Worm (Caenorhabditis elegans) whole organism, L2 larva: ENCODE data around the gene ZK1127.13.

ENCODE experiments used
- C34F6.9 ChIP-seq: fragments of 150-350 bp; optimal IDR thresholded peaks from 2 replicates; lab custom pipeline; 2014; ENCODE audit warnings: missing biosample characterization, missing genetic modification characterization
- F13H6.1 ChIP-seq: sonication (generic microtip); optimal IDR thresholded peaks from 2 replicates; lab custom pipeline; 2016; ENCODE audit warnings: missing genetic modification characterization, missing compliant biosample characterization
- R02D3.7 ChIP-seq: fragments of 150-350 bp; optimal IDR thresholded peaks from 2 replicates; lab custom pipeline; 2014; ENCODE audit warnings: missing biosample characterization, missing genetic modification characterization
- ZK546.5 ChIP-seq: sonication (generic microtip); optimal IDR thresholded peaks from 2 replicates; lab custom pipeline; 2017; ENCODE audit warnings: missing biosample characterization, missing genetic modification characterization
- alr-1 ChIP-seq: fragments of 150-350 bp; optimal IDR thresholded peaks from 2 replicates; lab custom pipeline; 2014; ENCODE audit warnings: missing biosample characterization, missing genetic modification characterization
- blmp-1 ChIP-seq: sonication (generic microtip); optimal IDR thresholded peaks from 2 replicates; lab custom pipeline; 2017; ENCODE audit warnings: missing genetic modification characterization, mild to moderate bottlenecking, missing compliant biosample characterization, antibody characterized with exemption, moderate library complexity; ENCODE audit not compliant: insufficient read depth
- ceh-16 ChIP-seq: fragments of 150-350 bp; optimal IDR thresholded peaks from 2 replicates; lab custom pipeline; 2014; ENCODE audit warnings: missing biosample characterization, missing genetic modification characterization
- ceh-82 ChIP-seq: fragments of 150-350 bp; optimal IDR thresholded peaks from 2 replicates; lab custom pipeline; 2014; ENCODE audit warnings: missing biosample characterization, missing genetic modification characterization
- crh-2 ChIP-seq: sonication (generic microtip); optimal IDR thresholded peaks from 2 replicates; lab custom pipeline; 2017; ENCODE audit warnings: missing biosample characterization, missing genetic modification characterization
- egl-27 ChIP-seq: sonication (generic microtip); optimal IDR thresholded peaks from 3 replicates; lab custom pipeline; 2017; ENCODE audit warnings: missing biosample characterization, missing genetic modification reagents, missing genetic modification characterization
- elt-1 ChIP-seq: fragments of 150-350 bp; optimal IDR thresholded peaks from 2 replicates; lab custom pipeline; 2014; ENCODE audit warnings: missing biosample characterization, missing genetic modification characterization
- elt-3 ChIP-seq: sonication (generic microtip); optimal IDR thresholded peaks from 2 replicates; lab custom pipeline; 2017; ENCODE audit warnings: missing biosample characterization, missing genetic modification characterization
- fos-1 ChIP-seq: fragments of 150-350 bp; optimal IDR thresholded peaks from 2 replicates; lab custom pipeline; 2014; ENCODE audit warnings: missing biosample characterization, missing genetic modification characterization
- gmeb-1 ChIP-seq: fragments of 150-350 bp; optimal IDR thresholded peaks from 2 replicates; lab custom pipeline; 2014; ENCODE audit warnings: missing biosample characterization, missing genetic modification characterization
- lin-13 ChIP-seq: fragments of 150-350 bp; optimal IDR thresholded peaks from 2 replicates; lab custom pipeline; 2014; ENCODE audit warnings: missing biosample characterization, missing genetic modification reagents, missing genetic modification characterization
- lin-39 ChIP-seq: fragments of 150-350 bp; optimal IDR thresholded peaks from 2 replicates; lab custom pipeline; 2014; ENCODE audit warnings: missing biosample characterization, missing genetic modification reagents, missing genetic modification characterization
- lsy-2 ChIP-seq, 2 experiments: fragments of 150-350 bp in 1 of 2; sonication (generic microtip) in 1 of 2; optimal IDR thresholded peaks; 2 replicates each; lab custom pipeline; 2014 to 2017; ENCODE audit warnings: missing biosample characterization in 2 of 2, missing genetic modification characterization in 2 of 2
- mab-5 ChIP-seq: fragments of 150-350 bp; optimal IDR thresholded peaks from 2 replicates; lab custom pipeline; 2014; ENCODE audit warnings: missing biosample characterization, missing genetic modification characterization
- mbf-1 ChIP-seq: sonication (generic microtip); optimal IDR thresholded peaks from 2 replicates; lab custom pipeline; 2017; ENCODE audit warnings: missing biosample characterization, missing genetic modification characterization
- mdl-1 ChIP-seq, 2 experiments: fragments of 150-350 bp in 1 of 2; sonication (generic microtip) in 1 of 2; optimal IDR thresholded peaks; 2 replicates each; lab custom pipeline; 2017; ENCODE audit warnings: missing biosample characterization in 2 of 2, missing genetic modification characterization in 2 of 2
- nhr-11 ChIP-seq: fragments of 150-350 bp; optimal IDR thresholded peaks from 2 replicates; lab custom pipeline; 2014; ENCODE audit warnings: missing biosample characterization, missing genetic modification characterization
- nhr-129 ChIP-seq: fragments of 150-350 bp; optimal IDR thresholded peaks from 2 replicates; lab custom pipeline; 2014; ENCODE audit warnings: missing biosample characterization, missing genetic modification characterization
- nhr-23 ChIP-seq: fragments of 150-350 bp; optimal IDR thresholded peaks from 2 replicates; lab custom pipeline; 2014; ENCODE audit warnings: missing biosample characterization, missing genetic modification reagents, missing genetic modification characterization
- nhr-237 ChIP-seq: fragments of 150-350 bp; optimal IDR thresholded peaks from 2 replicates; lab custom pipeline; 2014; ENCODE audit warnings: missing biosample characterization, missing genetic modification characterization
- nhr-25 ChIP-seq: fragments of 150-350 bp; sonication (generic microtip); optimal IDR thresholded peaks from 3 replicates; lab custom pipeline; 2014; ENCODE audit warnings: missing biosample characterization, missing genetic modification characterization
- nhr-6 ChIP-seq: fragments of 150-350 bp; optimal IDR thresholded peaks from 2 replicates; lab custom pipeline; 2014; ENCODE audit warnings: missing biosample characterization, missing genetic modification characterization
- sma-3 ChIP-seq: sonication (generic microtip); optimal IDR thresholded peaks from 2 replicates; lab custom pipeline; 2016; ENCODE audit warnings: missing genetic modification reagents, missing genetic modification characterization, missing compliant biosample characterization
- sma-9 ChIP-seq, 2 experiments: fragments of 150-350 bp in 1 of 2; sonication (generic microtip) in 1 of 2; optimal IDR thresholded peaks; 2 replicates each; lab custom pipeline; 2014 to 2016; ENCODE audit warnings: missing genetic modification characterization in 2 of 2, mild to moderate bottlenecking in 1 of 2, missing biosample characterization in 1 of 2, missing compliant biosample characterization in 1 of 2, missing genetic modification reagents in 1 of 2, moderate library complexity in 1 of 2
- snpc-4 ChIP-seq: fragments of 150-350 bp; optimal IDR thresholded peaks from 2 replicates; lab custom pipeline; 2014; ENCODE audit warnings: missing biosample characterization, missing genetic modification characterization
- unc-55 ChIP-seq: fragments of 150-350 bp; sonication (generic microtip); optimal IDR thresholded peaks from 3 replicates; lab custom pipeline; 2014; ENCODE audit warnings: missing biosample characterization, missing genetic modification reagents, missing genetic modification characterization
- unc-62 ChIP-seq: fragments of 150-350 bp; optimal IDR thresholded peaks from 2 replicates; lab custom pipeline; 2014; ENCODE audit warnings: missing biosample characterization, missing genetic modification reagents, missing genetic modification characterization
- zag-1 ChIP-seq: fragments of 150-350 bp; optimal IDR thresholded peaks from 2 replicates; lab custom pipeline; 2014; ENCODE audit warnings: missing biosample characterization, missing genetic modification characterization
- ztf-11 ChIP-seq: sonication (generic microtip); optimal IDR thresholded peaks from 2 replicates; lab custom pipeline; 2017; ENCODE audit warnings: missing biosample characterization, missing genetic modification characterization

Gene ZK1127.13

ce11 chrII:7053001-7053400 is at the start of gene ZK1127.13:
Gene ZK1127.13, plus strand, starts transcription at chrII:7053301.
- TF ChIP-seq sma-3 (GFP tag; lab: Kevin White, UChicago) = no peak
- no peak for TF ChIP-seq unc-62 (GFP tag; lab: Kevin White, UChicago)
- TF ChIP-seq nhr-25 = no peak
- no peak for TF ChIP-seq ceh-16 (tag; lab: Kevin White, UChicago)
- no peak for TF ChIP-seq lsy-2 (tag; optimal IDR thresholded peaks at IDR 0.05; lab: Kevin White, UChicago)
- TF ChIP-seq ZK546.5 (tag; lab: Kevin White, UChicago) = no peak
- no peak for TF ChIP-seq mbf-1 (tag; lab: Kevin White, UChicago)
- TF ChIP-seq unc-55 = no peak
- TF ChIP-seq sma-9 (GFP tag; optimal IDR thresholded peaks at IDR 0.05; lab: Kevin White, UChicago) = no peak
- TF ChIP-seq sma-9 (tag; optimal IDR thresholded peaks at IDR 0.05; lab: Kevin White, UChicago) = no peak
- TF ChIP-seq elt-3 (tag; lab: Kevin White, UChicago) = no peak
- no peak for TF ChIP-seq zag-1 (tag; lab: Kevin White, UChicago)
- TF ChIP-seq nhr-237 (tag; lab: Kevin White, UChicago) = no peak
- TF ChIP-seq ceh-82 (tag; lab: Kevin White, UChicago) = no peak
- no peak for TF ChIP-seq nhr-23 (tag; lab: Kevin White, UChicago)
- TF ChIP-seq R02D3.7 (tag; lab: Kevin White, UChicago) = no peak
- no peak for TF ChIP-seq fos-1 (tag; lab: Kevin White, UChicago)
- TF ChIP-seq blmp-1 (tag; lab: Kevin White, UChicago) = no peak
- TF ChIP-seq, all 48 proteins: peak for 0

- no peak for TF ChIP-seq ztf-11 (tag; lab: Kevin White, UChicago)
- no peak for TF ChIP-seq sma-3 (GFP tag; lab: Kevin White, UChicago)
- TF ChIP-seq elt-1 = no peak
- TF ChIP-seq lin-39 (tag; lab: Kevin White, UChicago) = no peak
- TF ChIP-seq blmp-1 (tag; lab: Kevin White, UChicago) = no peak
- no peak for TF ChIP-seq ZK546.5 (tag; lab: Kevin White, UChicago)
- no peak for TF ChIP-seq nhr-6 (tag; lab: Kevin White, UChicago)
- TF ChIP-seq lsy-2 (tag; optimal IDR thresholded peaks at IDR 0.05; lab: Kevin White, UChicago) = no peak
- no peak for TF ChIP-seq nhr-23 (tag; lab: Kevin White, UChicago)
- TF ChIP-seq nhr-237 (tag; lab: Kevin White, UChicago) = no peak
- TF ChIP-seq snpc-4 (tag; lab: Kevin White, UChicago) = no peak
- TF ChIP-seq nhr-11 = no peak
These were observed 40.5 kb upstream of the ZK1127.13 start, which contains the start of gene sqv-7 for ce11 chrII:7012592-7012991. Gene sqv-7, minus strand, starts transcription at chrII:7012692.

DNA sequence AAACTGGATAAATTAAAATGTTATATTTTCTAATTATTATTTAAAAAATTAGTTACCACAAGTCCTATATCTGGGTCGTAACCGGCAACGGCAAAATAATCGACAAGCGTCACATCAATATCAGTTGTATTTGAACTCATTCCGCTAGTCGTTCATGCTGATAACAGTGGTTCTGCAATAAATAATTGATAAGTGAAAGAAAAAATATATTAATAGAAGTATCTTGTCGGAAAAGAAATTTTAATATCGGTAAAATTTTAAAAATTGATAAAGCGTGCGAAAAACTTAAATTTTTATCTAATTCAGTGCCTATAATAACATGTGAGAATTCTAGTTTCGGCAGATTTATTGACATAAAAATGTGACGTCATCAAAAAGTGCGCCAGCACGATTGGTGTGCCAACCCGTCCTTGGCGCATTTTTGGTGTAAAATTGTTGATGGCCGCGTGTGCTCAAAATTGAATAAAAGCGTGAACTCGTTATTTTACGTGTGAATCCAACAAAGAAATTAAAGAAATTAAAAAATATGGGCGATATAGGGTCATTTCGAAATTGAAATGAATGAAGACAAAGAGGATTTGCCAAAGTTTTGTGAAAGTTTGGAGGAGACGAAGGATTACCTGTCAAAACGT is 30.6 kb upstream of the ZK1127.13 start, which contains the start of the genes lst-6 and lst-5:
lst-6 (minus strand) TSS at position 140 of the 632 bp plus-strand sequence.
lst-5 (plus strand) TSS at position 544 of the 632 bp plus-strand sequence.
- peak; percentile 28 for TF ChIP-seq mab-5 (tag; lab: Kevin White, UChicago)
- TF ChIP-seq F13H6.1 (tag; lab: Kevin White, UChicago) = peak; percentile 60
- peak; percentile 60 to 85 for TF ChIP-seq lsy-2 (tag; optimal IDR thresholded peaks at IDR 0.05; lab: Kevin White, UChicago)
- peak; percentile 66 for TF ChIP-seq C34F6.9
- TF ChIP-seq unc-55 = peak; percentile 65
- TF ChIP-seq sma-3 (GFP tag; lab: Kevin White, UChicago) = peak; percentile 14
- TF ChIP-seq ztf-11 (tag; lab: Kevin White, UChicago) = no peak
- peak; percentile 38 for TF ChIP-seq egl-27
- peak; percentile 88 for TF ChIP-seq crh-2
- TF ChIP-seq fos-1 (tag; lab: Kevin White, UChicago) = peak; percentile 51
- TF ChIP-seq sma-9 (GFP tag; optimal IDR thresholded peaks at IDR 0.05; lab: Kevin White, UChicago) = peak; percentile 36
- no peak for TF ChIP-seq sma-9 (tag; optimal IDR thresholded peaks at IDR 0.05; lab: Kevin White, UChicago)
- peak; percentile 69 for TF ChIP-seq nhr-129 (tag; lab: Kevin White, UChicago)
- peak in 1 of 2 experiments; percentile 3 for TF ChIP-seq mdl-1 (tag; optimal IDR thresholded peaks at IDR 0.05; lab: Kevin White, UChicago)
- no peak for TF ChIP-seq alr-1 (tag; lab: Kevin White, UChicago)
- TF ChIP-seq gmeb-1 (tag; lab: Kevin White, UChicago) = peak; percentile 57
- peak; percentile 65 for TF ChIP-seq nhr-25
- no peak for TF ChIP-seq blmp-1 (tag; lab: Kevin White, UChicago)
- peak; percentile 35 for TF ChIP-seq lin-13 (GFP tag; lab: Kevin White, UChicago)
- TF ChIP-seq snpc-4 (tag; lab: Kevin White, UChicago) = no peak
